Fruit fly (Drosophila melanogaster): ENCODE results near the gene CG5056.

CG5056 gene

dm6 chr2L:10386208-10386805 is 19.8 kb downstream of the CG5056 start, which contains the start of the genes Cdk1 and mRpS7 (continued):
- TF ChIP-seq CG6276 (GFP tag; optimal IDR thresholded peaks at IDR 0.05) (no peak), Lpt (GFP tag; optimal IDR thresholded peaks at IDR 0.05) (peak; percentile 48), OdsH (GFP tag; optimal IDR thresholded peaks at IDR 0.05) (peak; percentile 78), CG11902 (GFP tag; optimal IDR thresholded peaks at IDR 0.05) (peak; percentile 56), CG31627 (GFP tag; optimal IDR thresholded peaks at IDR 0.05) (peak; percentile 74), Met (GFP tag; optimal IDR thresholded peaks at IDR 0.05) (peak; percentile 72), CG1621 (tag; optimal IDR thresholded peaks at IDR 0.05) (no peak), Eip93F (GFP tag; optimal IDR thresholded peaks at IDR 0.05) (no peak), pdm3 (GFP tag; optimal IDR thresholded peaks at IDR 0.05) (peak; percentile 78), fd85E (GFP tag; optimal IDR thresholded peaks at IDR 0.05) (no peak), esn (GFP tag; optimal IDR thresholded peaks at IDR 0.05) (peak; percentile 77), CG4318 (GFP tag; optimal IDR thresholded peaks at IDR 0.05) (peak; percentile 57), CG9139 (GFP tag; optimal IDR thresholded peaks at IDR 0.05) (no peak), CG32006 (GFP tag; optimal IDR thresholded peaks at IDR 0.05) (no peak), achi (GFP tag; optimal IDR thresholded peaks at IDR 0.05) (peak; percentile 63), dsx (GFP tag; optimal IDR thresholded peaks at IDR 0.05; ENCODE audit: poor library complexity, severe bottlenecking) (peak; percentile 57), CG10669 (GFP tag; optimal IDR thresholded peaks at IDR 0.05) (peak; percentile 67), CG11294 (GFP tag; IDR thresholded peaks at IDR 0.05) (no peak; the same call in 1 of the 2 replicates), CG34406 (GFP tag; optimal IDR thresholded peaks at IDR 0.05) (peak; percentile 55), fkh (GFP tag; optimal IDR thresholded peaks at IDR 0.05) (no peak), dac (GFP tag; optimal IDR thresholded peaks at IDR 0.05) (peak; percentile 28), fd59A (GFP tag; optimal IDR thresholded peaks at IDR 0.05) (no peak), Hr39 (GFP tag; optimal IDR thresholded peaks at IDR 0.05) (peak; percentile 71), CG11762 (GFP tag; optimal IDR thresholded peaks at IDR 0.05; ENCODE audit: insufficient read depth) (peak; percentile 44)

- no peak for TF ChIP-seq CG34406 (GFP tag; optimal IDR thresholded peaks at IDR 0.05)
- TF ChIP-seq CG3032 (tag; optimal IDR thresholded peaks at IDR 0.05), result no peak
- no peak for TF ChIP-seq esn (GFP tag; optimal IDR thresholded peaks at IDR 0.05)
- TF ChIP-seq CG4318 (GFP tag; optimal IDR thresholded peaks at IDR 0.05), result no peak
- no peak for TF ChIP-seq svp (GFP tag)
- TF ChIP-seq Hr39 (GFP tag; optimal IDR thresholded peaks at IDR 0.05), result no peak
- TF ChIP-seq CG6792 (GFP tag; optimal IDR thresholded peaks at IDR 0.05), result no peak
- no peak for TF ChIP-seq Sox102F (GFP tag; optimal IDR thresholded peaks at IDR 0.05)
These were observed 20.3 kb downstream of the CG5056 start for dm6 chr2L:10386824-10387223.

- TF ChIP-seq fkh (GFP tag; optimal IDR thresholded peaks at IDR 0.05), result peak; percentile 47
- peak; percentile 5 for TF ChIP-seq Sox15 (GFP tag; optimal IDR thresholded peaks at IDR 0.05)
- TF ChIP-seq cyc (GFP tag; optimal IDR thresholded peaks at IDR 0.05), result peak; percentile 50
- peak; percentile 29 for TF ChIP-seq dsx (GFP tag; optimal IDR thresholded peaks at IDR 0.05; ENCODE audit: poor library complexity, severe bottlenecking)
- peak in 1 of 2 experiments; percentile 28 for TF ChIP-seq salr (GFP tag; optimal IDR thresholded peaks at IDR 0.05)
- TF ChIP-seq Eip75B (GFP tag; optimal IDR thresholded peaks at IDR 0.05), result peak; percentile 67
- peak in 1 of 2 experiments; percentile 24 for TF ChIP-seq ss (GFP tag; optimal IDR thresholded peaks at IDR 0.05)
- peak; percentile 80 for TF ChIP-seq Sox14 (GFP tag; optimal IDR thresholded peaks at IDR 0.05)
- peak; percentile 24 for TF ChIP-seq CG7368 (GFP tag; optimal IDR thresholded peaks at IDR 0.05)
- TF ChIP-seq dac (GFP tag; optimal IDR thresholded peaks at IDR 0.05), result peak; percentile 8
- TF ChIP-seq svp (GFP tag), result no peak
- no peak for TF ChIP-seq CG34406 (GFP tag; optimal IDR thresholded peaks at IDR 0.05)
- TF ChIP-seq CG6163 (GFP tag; IDR thresholded peaks at IDR 0.05), result no peak
- TF ChIP-seq Ets21C (GFP tag; optimal IDR thresholded peaks at IDR 0.05), result peak; percentile 12
- TF ChIP-seq CG1621 (tag; optimal IDR thresholded peaks at IDR 0.05), result no peak
- TF ChIP-seq Ets96B (tag; optimal IDR thresholded peaks at IDR 0.05), result peak; percentile 24
- TF ChIP-seq CG9139 (GFP tag; optimal IDR thresholded peaks at IDR 0.05), result no peak
- peak; percentile 61 for TF ChIP-seq CG3032 (tag; optimal IDR thresholded peaks at IDR 0.05)
- 0 out of 2 replicates have a peak, but pooled peaks have one; percentile 31 for TF ChIP-seq CG15336 (GFP tag; IDR thresholded peaks at IDR 0.05)
- peak; percentile 58 for TF ChIP-seq OdsH (GFP tag; optimal IDR thresholded peaks at IDR 0.05)
- TF ChIP-seq achi (GFP tag; optimal IDR thresholded peaks at IDR 0.05), result peak; percentile 45
- peak; percentile 17 for TF ChIP-seq Blimp-1 (GFP tag; optimal IDR thresholded peaks at IDR 0.05)
- peak; percentile 73 for TF ChIP-seq Eip78C (GFP tag)
- no peak for TF ChIP-seq fd85E (GFP tag; optimal IDR thresholded peaks at IDR 0.05)
- TF ChIP-seq CG10669 (GFP tag; optimal IDR thresholded peaks at IDR 0.05), result peak; percentile 22
- TF ChIP-seq Hr4 (GFP tag; optimal IDR thresholded peaks at IDR 0.05), result peak; percentile 54
- peak; percentile 36 for TF ChIP-seq CG6792 (GFP tag; optimal IDR thresholded peaks at IDR 0.05)
- TF ChIP-seq CG6854 (GFP tag; optimal IDR thresholded peaks at IDR 0.05), result no peak
These were observed 21.6 kb downstream of the CG5056 start, which contains the start of gene da for dm6 chr2L:10387869-10388726. Gene da (plus strand): TSS chr2L:10388105.
